Worm (Caenorhabditis elegans) whole organism, mixed stage, embryonic: Measurements from ENCODE around the gene str-231.

ENCODE experiments used
- lin-13 ChIP-seq: fragments of 150-350 bp; optimal IDR thresholded peaks from 2 replicates; lab custom pipeline; 2014; ENCODE audit warnings: missing biosample characterization, missing genetic modification characterization
- mep-1 ChIP-seq: fragments of 150-350 bp; optimal IDR thresholded peaks from 2 replicates; lab custom pipeline; 2017; ENCODE audit warnings: missing biosample characterization, missing genetic modification reagents, missing genetic modification characterization, inconsistent platforms
- nhr-12 ChIP-seq: fragments of 150-350 bp; optimal IDR thresholded peaks from 2 replicates; lab custom pipeline; 2014; ENCODE audit warnings: missing biosample characterization, missing genetic modification characterization
- nhr-76 ChIP-seq: sonication (generic microtip); optimal IDR thresholded peaks from 2 replicates; lab custom pipeline; 2017; ENCODE audit warnings: missing biosample characterization, missing genetic modification characterization
- unc-120 ChIP-seq: sonication (generic microtip); optimal IDR thresholded peaks from 2 replicates; lab custom pipeline; 2017; ENCODE audit warnings: missing genetic modification characterization, missing compliant biosample characterization; ENCODE audit not compliant: poor library complexity, severe bottlenecking
- ztf-11 ChIP-seq: fragments of 150-350 bp; optimal IDR thresholded peaks from 2 replicates; lab custom pipeline; 2014; ENCODE audit warnings: missing biosample characterization, missing genetic modification characterization

DNA sequence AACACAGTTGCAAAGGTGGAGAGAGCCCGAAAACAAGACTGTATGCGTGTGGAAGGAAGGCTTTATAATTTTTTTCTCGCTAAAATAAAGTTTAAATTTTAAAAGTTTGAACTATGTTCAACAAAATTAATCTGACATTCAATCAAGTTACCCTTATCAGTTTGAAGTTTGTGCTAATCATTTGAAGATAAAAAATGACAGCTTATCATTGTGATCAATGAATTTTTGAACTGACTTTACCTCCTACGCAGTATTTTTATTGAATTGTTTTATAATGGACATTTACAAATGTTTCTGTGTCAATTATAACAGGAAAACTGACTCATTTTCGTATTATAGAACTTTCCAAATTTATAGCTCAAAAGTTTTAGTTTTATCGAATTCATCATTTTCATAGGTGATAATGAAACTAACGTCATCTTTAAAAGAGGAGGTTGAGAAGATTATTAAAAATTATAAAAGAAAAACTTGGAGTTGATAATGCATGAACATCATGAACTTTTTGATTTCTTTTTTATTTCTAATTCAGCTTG, 29.1 kb downstream of the str-231 start, which contains the start of gene oac-20:
- TF ChIP-seq nhr-12 (tag; lab: Kevin White, UChicago): no peak
- TF ChIP-seq ztf-11 (tag; lab: Kevin White, UChicago): no peak
- TF ChIP-seq unc-120 (tag; lab: Kevin White, UChicago): no peak
- TF ChIP-seq mep-1 (tag; lab: Kevin White, UChicago): no peak
- TF ChIP-seq nhr-76 (tag; lab: Kevin White, UChicago): no peak
- no peak for TF ChIP-seq lin-13 (tag; lab: Kevin White, UChicago)
